Fruit fly (Drosophila melanogaster): ENCODE measurements around the gene Trs33.

Gene Trs33

DNA sequence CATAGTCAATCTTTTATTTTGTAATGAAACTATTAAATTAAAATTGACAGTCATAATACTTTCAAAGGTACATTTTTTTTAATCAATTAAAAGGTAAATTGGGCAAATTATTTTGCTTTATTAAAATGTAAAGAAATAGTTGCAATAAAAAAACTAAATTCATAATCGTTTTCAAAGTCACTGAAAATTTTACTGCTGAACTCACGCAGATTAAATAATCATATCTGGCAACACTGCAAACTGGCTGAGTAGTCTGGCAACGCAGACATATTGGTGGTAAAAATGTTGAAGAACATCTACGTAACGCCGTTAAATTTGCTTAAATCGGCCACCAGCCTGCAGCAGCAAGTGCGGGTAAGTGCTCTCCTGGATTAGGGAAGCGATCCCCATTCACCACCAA, 20.3 kb downstream of the Trs33 start, which contains the start of gene mRpL9 (continued):
- TF ChIP-seq CG17912 (GFP tag; optimal IDR thresholded peaks at IDR 0.05) (no peak), lmd (GFP tag; IDR thresholded peaks at IDR 0.05) (peak; percentile 24; the same call in 1 of the 2 replicates), C15 (GFP tag; IDR thresholded peaks at IDR 0.05) (no peak), HLH54F (GFP tag; optimal IDR thresholded peaks at IDR 0.05) (no peak), Sry-δ (GFP tag; optimal IDR thresholded peaks at IDR 0.05) (peak; percentile 71), CG8359 (GFP tag; optimal IDR thresholded peaks at IDR 0.05; ENCODE audit: borderline replicate concordance) (no peak), nau (GFP tag; optimal IDR thresholded peaks at IDR 0.05) (no peak), ewg (GFP tag; optimal IDR thresholded peaks at IDR 0.05) (no peak), mirr (GFP tag; optimal IDR thresholded peaks at IDR 0.05) (no peak), tna (GFP tag; IDR thresholded peaks at IDR 0.05; ENCODE audit: partially characterized antibody) (no peak), CG4617 (GFP tag; optimal IDR thresholded peaks at IDR 0.05; ENCODE audit: borderline replicate concordance) (peak; percentile 76), CG13287 (GFP tag; IDR thresholded peaks at IDR 0.05; ENCODE audit: partially characterized antibody) (no peak), CG11093 (GFP tag; IDR thresholded peaks at IDR 0.05) (no peak), CG3163 (GFP tag; optimal IDR thresholded peaks at IDR 0.05) (no peak), Poxn (GFP tag; IDR thresholded peaks at IDR 0.05) (no peak), Doc3 (GFP tag; IDR thresholded peaks at IDR 0.05; ENCODE audit: partially characterized antibody) (peak; percentile 34; the same call in 1 of the 3 replicates), Aef1 (GFP tag; IDR thresholded peaks at IDR 0.05) (no peak), CG14710 (tag; optimal IDR thresholded peaks at IDR 0.05) (peak; percentile 64), Nf-YC (tag; optimal IDR thresholded peaks at IDR 0.05) (peak; percentile 26), dpn (GFP tag; optimal IDR thresholded peaks at IDR 0.05) (peak in 1 of 2 experiments; percentile 34), CG17385 (GFP tag; optimal IDR thresholded peaks at IDR 0.05) (no peak), CG4820 (GFP tag; optimal IDR thresholded peaks at IDR 0.05) (no peak), CG9727 (GFP tag; optimal IDR thresholded peaks at IDR 0.05) (peak; percentile 0), MTF-1 (GFP tag; optimal IDR thresholded peaks at IDR 0.05; ENCODE audit: borderline replicate concordance) (no peak), CG30020 (tag; optimal IDR thresholded peaks at IDR 0.05) (peak; percentile 31), ham (GFP tag; IDR thresholded peaks at IDR 0.05) (no peak), CG12391 (tag; optimal IDR thresholded peaks at IDR 0.05) (peak; percentile 42), CG1233 (GFP tag; optimal IDR thresholded peaks at IDR 0.05) (no peak), CG10565 (GFP tag; optimal IDR thresholded peaks at IDR 0.05) (no peak), HmgD (GFP tag; optimal IDR thresholded peaks at IDR 0.05) (peak; percentile 17), CoRest (tag; optimal IDR thresholded peaks at IDR 0.05) (peak; percentile 39), sens (GFP tag) (peak; percentile 47), pros (GFP tag; optimal IDR thresholded peaks at IDR 0.05) (no peak), Pdp1 (GFP tag; optimal IDR thresholded peaks at IDR 0.05) (peak in 1 of 2 experiments; percentile 93), Dad (GFP tag; optimal IDR thresholded peaks at IDR 0.05) (no peak), CG8478 (optimal IDR thresholded peaks at IDR 0.05) (no peak), lov (optimal IDR thresholded peaks at IDR 0.05) (no peak), lov (GFP tag; IDR thresholded peaks at IDR 0.05) (no peak), phol (tag; optimal IDR thresholded peaks at IDR 0.05) (peak; percentile 52), nmo (GFP tag; optimal IDR thresholded peaks at IDR 0.05) (peak; percentile 34), bigmax (GFP tag; optimal IDR thresholded peaks at IDR 0.05) (no peak), ftz-f1 (GFP tag; optimal IDR thresholded peaks at IDR 0.05) (no peak), ci (GFP tag; IDR thresholded peaks at IDR 0.05) (0 out of 3 replicates have a peak, but pooled peaks have one; percentile 37), Trl (optimal IDR thresholded peaks at IDR 0.05) (no peak), Trl (GFP tag; optimal IDR thresholded peaks at IDR 0.05) (no peak), slp2 (GFP tag; optimal IDR thresholded peaks at IDR 0.05) (no peak), sug (tag; optimal IDR thresholded peaks at IDR 0.05) (peak; percentile 34), pum (GFP tag; optimal IDR thresholded peaks at IDR 0.05) (peak; percentile 9), Lpt (GFP tag; optimal IDR thresholded peaks at IDR 0.05) (no peak), Dek (tag; optimal IDR thresholded peaks at IDR 0.05) (no peak), Dref (GFP tag; IDR thresholded peaks at IDR 0.05) (peak; percentile 29; the same call in 1 of the 2 replicates), slbo (GFP tag; IDR thresholded peaks at IDR 0.05) (peak; percentile 63)

All from whole organism, embryonic.